Worm (Caenorhabditis elegans) whole organism, L2 larva: ENCODE data around the gene M163.22.
A peak's percentile ranks its signal among the peaks of the same experiment; 100 is the strongest.

Source experiments
- C34F6.9 ChIP-seq: fragments of 150-350 bp; optimal IDR thresholded peaks from 2 replicates; lab custom pipeline; 2014; ENCODE audit warnings: missing biosample characterization, missing genetic modification characterization
- R02D3.7 ChIP-seq: fragments of 150-350 bp; optimal IDR thresholded peaks from 2 replicates; lab custom pipeline; 2014; ENCODE audit warnings: missing biosample characterization, missing genetic modification characterization
- Y55F3AM.14 ChIP-seq: fragments of 200-800 bp; sonication (Bioruptor generic); optimal IDR thresholded peaks from 2 replicates; lab custom pipeline; 2018; ENCODE audit warnings: mild to moderate bottlenecking, missing genetic modification characterization, missing compliant biosample characterization
- ZK546.5 ChIP-seq: sonication (generic microtip); optimal IDR thresholded peaks from 2 replicates; lab custom pipeline; 2017; ENCODE audit warnings: missing biosample characterization, missing genetic modification characterization
- alr-1 ChIP-seq: fragments of 150-350 bp; optimal IDR thresholded peaks from 2 replicates; lab custom pipeline; 2014; ENCODE audit warnings: missing biosample characterization, missing genetic modification characterization
- ama-1 ChIP-seq: fragments of 150-350 bp; optimal IDR thresholded peaks from 2 replicates; lab custom pipeline; 2018; ENCODE audit warnings: inconsistent platforms
- blmp-1 ChIP-seq: sonication (generic microtip); optimal IDR thresholded peaks from 2 replicates; lab custom pipeline; 2017; ENCODE audit warnings: missing genetic modification characterization, mild to moderate bottlenecking, missing compliant biosample characterization, antibody characterized with exemption, moderate library complexity; ENCODE audit not compliant: insufficient read depth
- ceh-16 ChIP-seq: fragments of 150-350 bp; optimal IDR thresholded peaks from 2 replicates; lab custom pipeline; 2014; ENCODE audit warnings: missing biosample characterization, missing genetic modification characterization
- ceh-82 ChIP-seq: fragments of 150-350 bp; optimal IDR thresholded peaks from 2 replicates; lab custom pipeline; 2014; ENCODE audit warnings: missing biosample characterization, missing genetic modification characterization
- dmd-4 ChIP-seq: sonication (generic microtip); optimal IDR thresholded peaks from 2 replicates; lab custom pipeline; 2017; ENCODE audit warnings: missing biosample characterization, missing genetic modification characterization
- egl-27 ChIP-seq: sonication (generic microtip); optimal IDR thresholded peaks from 3 replicates; lab custom pipeline; 2017; ENCODE audit warnings: missing biosample characterization, missing genetic modification reagents, missing genetic modification characterization
- elt-1 ChIP-seq: fragments of 150-350 bp; optimal IDR thresholded peaks from 2 replicates; lab custom pipeline; 2014; ENCODE audit warnings: missing biosample characterization, missing genetic modification characterization
- fos-1 ChIP-seq: fragments of 150-350 bp; optimal IDR thresholded peaks from 2 replicates; lab custom pipeline; 2014; ENCODE audit warnings: missing biosample characterization, missing genetic modification characterization
- gmeb-1 ChIP-seq: fragments of 150-350 bp; optimal IDR thresholded peaks from 2 replicates; lab custom pipeline; 2014; ENCODE audit warnings: missing biosample characterization, missing genetic modification characterization
- lin-11 ChIP-seq: fragments of 150-350 bp; sonication (generic microtip); optimal IDR thresholded peaks from 2 replicates; lab custom pipeline; 2014; ENCODE audit warnings: missing biosample characterization, missing genetic modification characterization, inconsistent platforms, mixed read lengths
- lin-13 ChIP-seq: fragments of 150-350 bp; optimal IDR thresholded peaks from 2 replicates; lab custom pipeline; 2014; ENCODE audit warnings: missing biosample characterization, missing genetic modification reagents, missing genetic modification characterization
- lin-39 ChIP-seq: fragments of 150-350 bp; optimal IDR thresholded peaks from 2 replicates; lab custom pipeline; 2014; ENCODE audit warnings: missing biosample characterization, missing genetic modification reagents, missing genetic modification characterization
- lsy-2 ChIP-seq, 2 experiments: fragments of 150-350 bp in 1 of 2; sonication (generic microtip) in 1 of 2; optimal IDR thresholded peaks; 2 replicates each; lab custom pipeline; 2014 to 2017; ENCODE audit warnings: missing biosample characterization in 2 of 2, missing genetic modification characterization in 2 of 2
- mab-5 ChIP-seq: fragments of 150-350 bp; optimal IDR thresholded peaks from 2 replicates; lab custom pipeline; 2014; ENCODE audit warnings: missing biosample characterization, missing genetic modification characterization
- mdl-1 ChIP-seq, 2 experiments: fragments of 150-350 bp in 1 of 2; sonication (generic microtip) in 1 of 2; optimal IDR thresholded peaks; 2 replicates each; lab custom pipeline; 2017; ENCODE audit warnings: missing biosample characterization in 2 of 2, missing genetic modification characterization in 2 of 2
- nhr-10 ChIP-seq: sonication (generic microtip); optimal IDR thresholded peaks from 2 replicates; lab custom pipeline; 2017; ENCODE audit warnings: missing biosample characterization, missing genetic modification characterization
- nhr-12 ChIP-seq: fragments of 150-350 bp; optimal IDR thresholded peaks from 2 replicates; lab custom pipeline; 2014; ENCODE audit warnings: missing biosample characterization, missing genetic modification characterization
- nhr-129 ChIP-seq: fragments of 150-350 bp; optimal IDR thresholded peaks from 2 replicates; lab custom pipeline; 2014; ENCODE audit warnings: missing biosample characterization, missing genetic modification characterization
- nhr-21 ChIP-seq: fragments of 150-350 bp; optimal IDR thresholded peaks from 2 replicates; lab custom pipeline; 2014; ENCODE audit warnings: missing biosample characterization, missing genetic modification characterization
- nhr-23 ChIP-seq: fragments of 150-350 bp; optimal IDR thresholded peaks from 2 replicates; lab custom pipeline; 2014; ENCODE audit warnings: missing biosample characterization, missing genetic modification reagents, missing genetic modification characterization
- nhr-25 ChIP-seq: fragments of 150-350 bp; sonication (generic microtip); optimal IDR thresholded peaks from 3 replicates; lab custom pipeline; 2014; ENCODE audit warnings: missing biosample characterization, missing genetic modification characterization
- nhr-6 ChIP-seq: fragments of 150-350 bp; optimal IDR thresholded peaks from 2 replicates; lab custom pipeline; 2014; ENCODE audit warnings: missing biosample characterization, missing genetic modification characterization
- nhr-77 ChIP-seq: fragments of 150-350 bp; optimal IDR thresholded peaks from 2 replicates; lab custom pipeline; 2014; ENCODE audit warnings: missing biosample characterization, missing genetic modification characterization
- peb-1 ChIP-seq: fragments of 150-350 bp; optimal IDR thresholded peaks from 2 replicates; lab custom pipeline; 2014; ENCODE audit warnings: missing biosample characterization, missing genetic modification characterization
- sem-4 ChIP-seq: fragments of 150-350 bp; optimal IDR thresholded peaks from 2 replicates; lab custom pipeline; 2014; ENCODE audit warnings: missing biosample characterization, missing genetic modification reagents, missing genetic modification characterization
- sma-3 ChIP-seq: sonication (generic microtip); optimal IDR thresholded peaks from 2 replicates; lab custom pipeline; 2016; ENCODE audit warnings: missing genetic modification reagents, missing genetic modification characterization, missing compliant biosample characterization
- sma-9 ChIP-seq, 2 experiments: fragments of 150-350 bp in 1 of 2; sonication (generic microtip) in 1 of 2; optimal IDR thresholded peaks; 2 replicates each; lab custom pipeline; 2014 to 2016; ENCODE audit warnings: missing genetic modification characterization in 2 of 2, mild to moderate bottlenecking in 1 of 2, missing biosample characterization in 1 of 2, missing compliant biosample characterization in 1 of 2, missing genetic modification reagents in 1 of 2, moderate library complexity in 1 of 2
- snpc-4 ChIP-seq: fragments of 150-350 bp; optimal IDR thresholded peaks from 2 replicates; lab custom pipeline; 2014; ENCODE audit warnings: missing biosample characterization, missing genetic modification characterization
- unc-39 ChIP-seq: fragments of 150-350 bp; optimal IDR thresholded peaks from 2 replicates; lab custom pipeline; 2014; ENCODE audit warnings: missing biosample characterization, missing genetic modification characterization
- unc-55 ChIP-seq: fragments of 150-350 bp; sonication (generic microtip); optimal IDR thresholded peaks from 3 replicates; lab custom pipeline; 2014; ENCODE audit warnings: missing biosample characterization, missing genetic modification reagents, missing genetic modification characterization
- unc-62 ChIP-seq: fragments of 150-350 bp; optimal IDR thresholded peaks from 2 replicates; lab custom pipeline; 2014; ENCODE audit warnings: missing biosample characterization, missing genetic modification reagents, missing genetic modification characterization
- ztf-1 ChIP-seq: fragments of 200-800 bp; sonication (Bioruptor generic); conservative IDR thresholded peaks from 2 replicates; pipeline ENCODE4 v1.3.6; 2022; ENCODE audit warnings: missing genetic modification characterization, missing compliant biosample characterization
- ztf-11 ChIP-seq: sonication (generic microtip); optimal IDR thresholded peaks from 2 replicates; lab custom pipeline; 2017; ENCODE audit warnings: missing biosample characterization, missing genetic modification characterization

The M163.22 gene

ce11 chrX:14480248-14480647 is 14.6 kb downstream of the M163.22 start, which contains the start of gene gfi-3 (continued):
- TF ChIP-seq nhr-23 (tag; lab: Kevin White, UChicago): no peak
- TF ChIP-seq ceh-82 (tag; lab: Kevin White, UChicago): no peak

ce11 chrX:14481637-14482036 is 15.9 kb downstream of the M163.22 start:
- TF ChIP-seq sem-4 (tag; lab: Kevin White, UChicago) (no peak), snpc-4 (tag; lab: Kevin White, UChicago) (peak; percentile 70)

ce11 chrX:14484827-14485226 is 19.1 kb downstream of the M163.22 start, which contains the start of gene M163.8:
TSS of gene M163.8 (plus strand) at chrX:14485127.
- TF ChIP-seq R02D3.7: no peak
- TF ChIP-seq sem-4 (tag; lab: Kevin White, UChicago): no peak
- TF ChIP-seq peb-1: no peak
- no peak for TF ChIP-seq sma-3
- TF ChIP-seq dmd-4 (tag; lab: Kevin White, UChicago): no peak
- TF ChIP-seq ztf-11 (tag; lab: Kevin White, UChicago): no peak
- no peak for TF ChIP-seq unc-39 (tag; lab: Kevin White, UChicago)
- TF ChIP-seq lin-11 (tag; lab: Kevin White, UChicago): no peak
- no peak for TF ChIP-seq ztf-1
- TF ChIP-seq nhr-129 (tag; lab: Kevin White, UChicago): no peak
- TF ChIP-seq ZK546.5 (tag; lab: Kevin White, UChicago): no peak
- TF ChIP-seq nhr-12 (tag; lab: Kevin White, UChicago): no peak
- no peak for TF ChIP-seq nhr-21
- TF ChIP-seq elt-1 (tag; lab: Kevin White, UChicago): no peak

ce11 chrX:14486503-14486902 is 20.8 kb downstream of the M163.22 start:
- no peak for TF ChIP-seq mdl-1 (tag; optimal IDR thresholded peaks at IDR 0.05; lab: Kevin White, UChicago)

ce11 chrX:14487333-14487732 is 21.6 kb downstream of the M163.22 start:
- TF ChIP-seq egl-27 (tag; lab: Kevin White, UChicago) (no peak), sma-9 (GFP tag; optimal IDR thresholded peaks at IDR 0.05; lab: Kevin White, UChicago) (peak; percentile 23), sma-9 (tag; optimal IDR thresholded peaks at IDR 0.05; lab: Kevin White, UChicago) (no peak), nhr-77 (no peak), lin-39 (tag; lab: Kevin White, UChicago) (peak; percentile 87), ceh-16 (tag; lab: Kevin White, UChicago) (peak; percentile 98), nhr-25 (tag; lab: Kevin White, UChicago) (peak; percentile 51), mab-5 (tag; lab: Kevin White, UChicago) (peak; percentile 72), nhr-129 (tag; lab: Kevin White, UChicago) (no peak), dmd-4 (tag; lab: Kevin White, UChicago) (no peak), sma-3 (no peak)

- TF ChIP-seq alr-1 (tag; lab: Kevin White, UChicago): no peak
- TF ChIP-seq mab-5 (tag; lab: Kevin White, UChicago): peak; percentile 35
These were observed 22.1 kb downstream of the M163.22 start for ce11 chrX:14487832-14488231.

ce11 chrX:14489945-14490344 is 24.3 kb downstream of the M163.22 start, which contains the start of gene his-24:
TSS of gene his-24 (plus strand) at chrX:14490094.
- TF ChIP-seq dmd-4 (tag; lab: Kevin White, UChicago) (no peak), nhr-23 (tag; lab: Kevin White, UChicago) (no peak), ceh-82 (tag; lab: Kevin White, UChicago) (no peak), lin-11 (tag; lab: Kevin White, UChicago) (peak; percentile 53), Y55F3AM.14 (GFP tag; lab: Kevin White, UChicago) (no peak), ama-1 (peak; percentile 26), mab-5 (tag; lab: Kevin White, UChicago) (peak; percentile 50), ztf-11 (tag; lab: Kevin White, UChicago) (no peak), fos-1 (tag; lab: Kevin White, UChicago) (peak; percentile 93), alr-1 (tag; lab: Kevin White, UChicago) (no peak), gmeb-1 (peak; percentile 55), lin-13 (GFP tag; lab: Kevin White, UChicago) (peak; percentile 73), nhr-6 (tag; lab: Kevin White, UChicago) (peak; percentile 48), sma-9 (GFP tag; optimal IDR thresholded peaks at IDR 0.05; lab: Kevin White, UChicago) (peak; percentile 87), sma-9 (tag; optimal IDR thresholded peaks at IDR 0.05; lab: Kevin White, UChicago) (no peak), mdl-1 (tag; optimal IDR thresholded peaks at IDR 0.05; lab: Kevin White, UChicago) (peak in 1 of 2 experiments; percentile 32), nhr-21 (peak; percentile 53), unc-55 (GFP tag; lab: Kevin White, UChicago) (peak; percentile 76), lsy-2 (tag; optimal IDR thresholded peaks at IDR 0.05; lab: Kevin White, UChicago) (peak; percentile 20 to 73), nhr-10 (no peak), blmp-1 (tag; lab: Kevin White, UChicago) (no peak), elt-1 (tag; lab: Kevin White, UChicago) (no peak), nhr-129 (tag; lab: Kevin White, UChicago) (peak; percentile 80), unc-39 (tag; lab: Kevin White, UChicago) (no peak), lin-39 (tag; lab: Kevin White, UChicago) (no peak), sem-4 (tag; lab: Kevin White, UChicago) (peak; percentile 72), unc-62 (GFP tag; lab: Kevin White, UChicago) (no peak), nhr-77 (no peak), C34F6.9 (tag; lab: Kevin White, UChicago) (peak; percentile 63)
